Worm (Caenorhabditis elegans): ENCODE measurements around the gene Y97E10AR.8.

Y97E10AR.8 gene

ce11 chrV:8055170-8055569, 50.1 kb downstream of the Y97E10AR.8 start:
- no peak for TF ChIP-seq ets-7 (tag; optimal IDR thresholded peaks at IDR 0.05)
- TF ChIP-seq ceh-36 (tag; optimal IDR thresholded peaks at IDR 0.05), result no peak
- no peak for TF ChIP-seq ceh-13 (GFP tag; optimal IDR thresholded peaks at IDR 0.05)
- TF ChIP-seq tbx-11 (GFP tag; IDR thresholded peaks at IDR 0.05), result no peak
- TF ChIP-seq flt-1 (GFP tag; IDR thresholded peaks at IDR 0.05), result no peak
- TF ChIP-seq pes-1 (GFP tag; IDR thresholded peaks at IDR 0.05), result no peak
- no peak for TF ChIP-seq ama-1 (optimal IDR thresholded peaks at IDR 0.05)
- no peak for TF ChIP-seq hnd-1 (tag; optimal IDR thresholded peaks at IDR 0.05)
